Fruit fly (Drosophila melanogaster) S2 (cell line): Measurements from ENCODE around the gene CG43273.
A peak's percentile ranks its signal among the peaks of the same experiment; 100 is the strongest.

Experiments used
- CG8478 ChIP-seq: fragments of >200 bp; optimal IDR thresholded peaks from 2 replicates; lab custom pipeline; 2018
- CTCF ChIP-seq, 2 experiments: fragments of >200 bp; optimal IDR thresholded peaks; 2 replicates each; lab custom pipeline; 2018

- TF ChIP-seq CTCF (optimal IDR thresholded peaks at IDR 0.05; lab: Kevin White, UChicago) (peak in 1 of 2 experiments; percentile 10), CG8478 (no peak)
These were observed at the start of gene CG43273, which contains the start of gene Kaz for dm6 chr3R:24829887-24830351.
